Worm (Caenorhabditis elegans) whole organism, early embryonic: Measurements from ENCODE around the gene tag-180.

ENCODE experiments used
- B0310.2 ChIP-seq: sonication (generic microtip); optimal IDR thresholded peaks from 2 replicates; lab custom pipeline; 2016; ENCODE audit warnings: mild to moderate bottlenecking, missing genetic modification characterization, missing compliant biosample characterization
- F13C5.2 ChIP-seq: sonication (generic microtip); optimal IDR thresholded peaks from 2 replicates; lab custom pipeline; 2017; ENCODE audit warnings: mild to moderate bottlenecking, missing genetic modification characterization, inconsistent platforms, missing compliant biosample characterization
- aly-1 ChIP-seq: sonication (generic microtip); optimal IDR thresholded peaks from 2 replicates; lab custom pipeline; 2016; ENCODE audit warnings: missing genetic modification characterization, missing compliant biosample characterization
- ama-1 ChIP-seq: fragments of 150-350 bp; optimal IDR thresholded peaks from 2 replicates; lab custom pipeline; 2014
- ceh-13 ChIP-seq: fragments of 200-800 bp; sonication (Bioruptor generic); optimal IDR thresholded peaks from 2 replicates; lab custom pipeline; 2018; ENCODE audit warnings: mild to moderate bottlenecking, missing genetic modification characterization, missing compliant biosample characterization
- ceh-36 ChIP-seq: sonication (generic microtip); optimal IDR thresholded peaks from 2 replicates; lab custom pipeline; 2016; ENCODE audit warnings: missing genetic modification characterization, inconsistent platforms, missing compliant biosample characterization
- ets-7 ChIP-seq: sonication (generic microtip); optimal IDR thresholded peaks from 2 replicates; lab custom pipeline; 2016; ENCODE audit warnings: missing genotype, missing genetic modification characterization, missing compliant biosample characterization
- flt-1 ChIP-seq: fragments of 200-800 bp; sonication (Bioruptor generic); IDR thresholded peaks from 2 replicates; pipeline ENCODE4 v1.3.6; 2022; ENCODE audit warnings: missing genetic modification characterization, missing compliant biosample characterization
- hmbx-1 ChIP-seq: sonication (generic microtip); optimal IDR thresholded peaks from 2 replicates; lab custom pipeline; 2016; ENCODE audit warnings: mild to moderate bottlenecking, missing genetic modification characterization, missing compliant biosample characterization
- hmg-4 ChIP-seq: fragments of 200-800 bp; sonication (Bioruptor generic); optimal IDR thresholded peaks from 2 replicates; lab custom pipeline; 2018; ENCODE audit warnings: mild to moderate bottlenecking, missing genetic modification characterization, missing compliant biosample characterization
- hnd-1 ChIP-seq: sonication (generic microtip); optimal IDR thresholded peaks from 2 replicates; lab custom pipeline; 2016; ENCODE audit warnings: missing genetic modification characterization, missing compliant biosample characterization
- pes-1 ChIP-seq: fragments of 200-800 bp; sonication (Bioruptor generic); IDR thresholded peaks from 2 replicates; pipeline ENCODE4 v1.3.6; 2022; ENCODE audit warnings: missing genetic modification reagents, missing genetic modification characterization, missing compliant biosample characterization
- scrt-1 ChIP-seq: fragments of 200-800 bp; sonication (Bioruptor generic); IDR thresholded peaks from 2 replicates; pipeline ENCODE4 v1.3.6; 2022; ENCODE audit warnings: missing genetic modification characterization, missing compliant biosample characterization
- sea-1 ChIP-seq: fragments of 200-800 bp; sonication (Bioruptor generic); conservative IDR thresholded peaks from 2 replicates; pipeline ENCODE4 v1.3.6; 2022; ENCODE audit warnings: missing genetic modification characterization, missing compliant biosample characterization
- tbx-11 ChIP-seq: fragments of 200-800 bp; sonication (Bioruptor generic); IDR thresholded peaks from 2 replicates; pipeline ENCODE4 v1.3.6; 2022; ENCODE audit warnings: missing genetic modification characterization, missing compliant biosample characterization
- tbx-37 ChIP-seq: fragments of 200-800 bp; sonication (Bioruptor generic); conservative IDR thresholded peaks from 2 replicates; pipeline ENCODE4 v1.3.6; 2022; ENCODE audit warnings: missing genetic modification reagents, missing genetic modification characterization, missing compliant biosample characterization
- tra-4 ChIP-seq: sonication (generic microtip); optimal IDR thresholded peaks from 2 replicates; lab custom pipeline; 2017; ENCODE audit warnings: missing genetic modification characterization, missing compliant biosample characterization

tag-180 gene

DNA sequence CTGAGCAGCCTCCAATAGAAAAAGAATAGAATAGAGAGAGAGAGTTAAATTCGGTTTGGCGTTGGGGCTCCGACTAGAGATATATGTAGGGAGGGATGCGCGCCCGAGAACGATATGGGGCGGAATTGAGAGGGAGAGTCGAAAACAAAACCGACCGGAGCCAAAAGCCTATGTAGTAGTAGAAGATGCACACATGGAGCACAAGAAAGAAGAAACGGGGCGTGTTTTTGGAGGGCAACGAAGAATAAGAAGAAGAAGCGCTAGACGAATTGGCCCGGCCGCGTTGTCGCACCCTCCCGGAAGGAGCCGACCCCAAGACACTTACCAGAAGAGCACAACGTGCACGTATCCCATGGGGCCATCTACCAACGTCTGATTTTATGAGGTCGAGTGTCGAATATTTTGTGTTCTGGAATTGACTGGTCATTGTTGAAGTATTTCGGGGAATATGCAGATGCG, at the start of gene tag-180:
Gene tag-180 (minus strand): TSS at position 409 of the 459 bp plus-strand sequence.
- TF ChIP-seq ama-1 (lab: Kevin White, UChicago) (no peak), hmg-4 (GFP tag; lab: Kevin White, UChicago) (no peak), tbx-11 (GFP tag; lab: Robert Waterston, UW) (no peak), ets-7 (tag; lab: Kevin White, UChicago) (no peak), B0310.2 (tag; lab: Kevin White, UChicago) (no peak), aly-1 (tag; lab: Kevin White, UChicago) (no peak), tbx-37 (GFP tag; lab: Robert Waterston, UW) (no peak), ceh-13 (GFP tag; lab: Kevin White, UChicago) (no peak), tra-4 (no peak), hmbx-1 (no peak), sea-1 (GFP tag; lab: Robert Waterston, UW) (no peak), ceh-36 (tag; lab: Kevin White, UChicago) (no peak), scrt-1 (GFP tag; lab: Robert Waterston, UW) (no peak), pes-1 (GFP tag; lab: Robert Waterston, UW) (no peak), F13C5.2 (tag; lab: Kevin White, UChicago) (no peak), flt-1 (GFP tag; lab: Robert Waterston, UW) (no peak), hnd-1 (tag; lab: Kevin White, UChicago) (no peak)

DNA sequence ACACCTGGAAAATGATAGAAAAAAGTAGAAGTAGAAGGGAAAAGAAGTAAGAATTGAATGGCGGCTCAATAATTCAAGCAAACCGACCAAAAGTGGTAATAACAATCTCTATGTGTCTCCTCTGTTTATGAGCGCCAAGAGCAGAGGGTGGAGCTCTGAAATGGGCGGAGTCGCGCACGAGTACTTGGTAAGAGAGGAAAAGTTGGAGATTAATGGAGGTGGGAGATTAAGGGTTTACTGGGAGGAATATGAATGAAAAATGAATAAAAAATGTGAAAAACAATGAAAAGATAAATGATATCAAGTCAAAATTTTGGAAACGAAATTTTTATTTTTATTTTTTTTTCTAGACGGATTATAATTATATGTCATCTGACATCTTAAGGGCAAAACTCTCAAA, 48.5 kb upstream of the tag-180 start:
- TF ChIP-seq tbx-37 (GFP tag; lab: Robert Waterston, UW): no peak
- TF ChIP-seq hmbx-1: no peak
- TF ChIP-seq sea-1 (GFP tag; lab: Robert Waterston, UW): no peak
- TF ChIP-seq tra-4: no peak
- no peak for TF ChIP-seq scrt-1 (GFP tag; lab: Robert Waterston, UW)
- no peak for TF ChIP-seq aly-1 (tag; lab: Kevin White, UChicago)
- TF ChIP-seq flt-1 (GFP tag; lab: Robert Waterston, UW): no peak
- TF ChIP-seq pes-1 (GFP tag; lab: Robert Waterston, UW): no peak
- no peak for TF ChIP-seq ceh-13 (GFP tag; lab: Kevin White, UChicago)
- no peak for TF ChIP-seq ets-7 (tag; lab: Kevin White, UChicago)
- TF ChIP-seq ama-1 (lab: Kevin White, UChicago): no peak
- no peak for TF ChIP-seq hnd-1 (tag; lab: Kevin White, UChicago)
- no peak for TF ChIP-seq hmg-4 (GFP tag; lab: Kevin White, UChicago)
- TF ChIP-seq F13C5.2 (tag; lab: Kevin White, UChicago): no peak
- TF ChIP-seq ceh-36 (tag; lab: Kevin White, UChicago): no peak
- no peak for TF ChIP-seq tbx-11 (GFP tag; lab: Robert Waterston, UW)
- TF ChIP-seq B0310.2 (tag; lab: Kevin White, UChicago): no peak

DNA sequence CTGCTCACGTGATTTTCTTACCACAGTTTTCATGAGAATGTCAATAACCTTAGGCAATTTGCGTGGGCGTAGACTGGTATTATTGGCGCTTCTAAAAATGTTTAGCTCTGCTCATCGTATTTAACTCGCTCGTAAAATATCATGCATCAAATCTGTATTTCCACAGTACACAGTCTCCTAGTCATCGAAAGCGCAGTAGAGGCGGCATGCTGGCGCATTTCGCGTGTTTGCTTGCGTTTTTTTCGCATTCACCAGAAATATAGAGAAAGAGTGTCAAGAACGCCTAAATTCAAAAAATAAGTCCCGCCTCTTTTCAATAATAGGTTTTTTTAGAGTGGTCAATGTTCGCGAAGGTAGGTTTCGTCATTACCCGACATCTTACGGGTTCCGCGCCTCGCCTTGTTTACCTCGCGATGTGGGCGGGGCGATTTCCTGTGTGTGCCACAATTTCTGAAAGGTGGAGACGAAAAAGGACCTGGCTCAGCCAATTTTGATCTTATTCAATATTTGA, 47.4 kb upstream of the tag-180 start:
- TF ChIP-seq sea-1 (GFP tag; lab: Robert Waterston, UW): no peak
- TF ChIP-seq tbx-37 (GFP tag; lab: Robert Waterston, UW): no peak
- no peak for TF ChIP-seq ama-1 (lab: Kevin White, UChicago)
- TF ChIP-seq B0310.2 (tag; lab: Kevin White, UChicago): no peak
- TF ChIP-seq hnd-1 (tag; lab: Kevin White, UChicago): no peak
- no peak for TF ChIP-seq F13C5.2 (tag; lab: Kevin White, UChicago)
- no peak for TF ChIP-seq aly-1 (tag; lab: Kevin White, UChicago)
- TF ChIP-seq ceh-36 (tag; lab: Kevin White, UChicago): no peak
- no peak for TF ChIP-seq pes-1 (GFP tag; lab: Robert Waterston, UW)
- TF ChIP-seq hmg-4 (GFP tag; lab: Kevin White, UChicago): no peak
- no peak for TF ChIP-seq hmbx-1
- TF ChIP-seq tra-4: no peak
- TF ChIP-seq flt-1 (GFP tag; lab: Robert Waterston, UW): no peak
- no peak for TF ChIP-seq tbx-11 (GFP tag; lab: Robert Waterston, UW)
- TF ChIP-seq ets-7 (tag; lab: Kevin White, UChicago): no peak
- TF ChIP-seq scrt-1 (GFP tag; lab: Robert Waterston, UW): no peak
- no peak for TF ChIP-seq ceh-13 (GFP tag; lab: Kevin White, UChicago)

DNA sequence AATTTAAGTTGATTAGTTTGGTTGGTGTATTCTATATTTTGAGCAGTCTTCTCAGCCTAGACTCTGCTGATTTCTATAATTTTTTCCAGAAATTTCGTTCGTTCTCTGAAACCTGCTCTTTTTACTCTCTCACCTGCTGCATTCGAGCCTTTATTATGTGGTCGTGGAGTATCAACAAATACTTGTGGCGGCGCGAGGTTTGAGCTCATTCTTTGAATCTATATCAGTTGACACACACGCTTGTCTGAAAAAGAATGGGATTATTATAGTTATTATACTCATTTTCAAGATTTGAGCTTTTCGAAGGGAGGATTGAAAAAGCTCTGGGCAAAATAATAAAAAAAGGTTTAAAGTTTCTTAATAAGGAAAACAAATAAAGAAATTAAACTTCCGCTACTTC, 46.8 kb upstream of the tag-180 start:
- TF ChIP-seq ceh-36 (tag; lab: Kevin White, UChicago) (no peak), ets-7 (tag; lab: Kevin White, UChicago) (no peak), B0310.2 (tag; lab: Kevin White, UChicago) (no peak), aly-1 (tag; lab: Kevin White, UChicago) (no peak), ceh-13 (GFP tag; lab: Kevin White, UChicago) (no peak), hmg-4 (GFP tag; lab: Kevin White, UChicago) (no peak), tra-4 (no peak)

DNA sequence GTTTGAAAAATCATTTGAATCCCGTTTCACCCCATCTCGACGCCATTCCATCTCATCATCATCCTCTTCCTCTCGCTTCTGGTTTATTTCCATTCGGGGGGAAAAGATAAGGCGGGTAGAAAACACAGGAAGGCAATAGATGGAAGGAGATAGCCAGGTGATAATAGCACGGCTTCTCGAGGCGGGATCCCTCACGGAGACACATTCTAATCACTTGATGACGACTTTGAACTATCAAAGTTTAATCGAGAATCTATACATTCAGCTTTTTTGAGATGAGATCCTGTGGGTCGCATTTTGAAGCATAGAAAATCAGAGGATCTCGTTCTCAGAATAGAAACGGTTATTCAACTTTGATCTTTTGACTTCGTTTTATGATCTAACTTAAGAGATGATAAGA, 42.8 kb upstream of the tag-180 start, which contains the start of gene C33B4.2:
Gene C33B4.2 (minus strand): TSS at position 165 of the 400 bp plus-strand sequence.
- TF ChIP-seq tbx-11 (GFP tag; lab: Robert Waterston, UW): no peak
- no peak for TF ChIP-seq scrt-1 (GFP tag; lab: Robert Waterston, UW)
- no peak for TF ChIP-seq tra-4
- no peak for TF ChIP-seq F13C5.2 (tag; lab: Kevin White, UChicago)
- no peak for TF ChIP-seq ama-1 (lab: Kevin White, UChicago)
- no peak for TF ChIP-seq pes-1 (GFP tag; lab: Robert Waterston, UW)
- no peak for TF ChIP-seq ceh-36 (tag; lab: Kevin White, UChicago)
- TF ChIP-seq B0310.2 (tag; lab: Kevin White, UChicago): no peak
- no peak for TF ChIP-seq hmbx-1
- no peak for TF ChIP-seq ceh-13 (GFP tag; lab: Kevin White, UChicago)
- no peak for TF ChIP-seq sea-1 (GFP tag; lab: Robert Waterston, UW)
- TF ChIP-seq tbx-37 (GFP tag; lab: Robert Waterston, UW): no peak
- no peak for TF ChIP-seq hnd-1 (tag; lab: Kevin White, UChicago)
- no peak for TF ChIP-seq hmg-4 (GFP tag; lab: Kevin White, UChicago)
- no peak for TF ChIP-seq ets-7 (tag; lab: Kevin White, UChicago)
- TF ChIP-seq aly-1 (tag; lab: Kevin White, UChicago): no peak

DNA sequence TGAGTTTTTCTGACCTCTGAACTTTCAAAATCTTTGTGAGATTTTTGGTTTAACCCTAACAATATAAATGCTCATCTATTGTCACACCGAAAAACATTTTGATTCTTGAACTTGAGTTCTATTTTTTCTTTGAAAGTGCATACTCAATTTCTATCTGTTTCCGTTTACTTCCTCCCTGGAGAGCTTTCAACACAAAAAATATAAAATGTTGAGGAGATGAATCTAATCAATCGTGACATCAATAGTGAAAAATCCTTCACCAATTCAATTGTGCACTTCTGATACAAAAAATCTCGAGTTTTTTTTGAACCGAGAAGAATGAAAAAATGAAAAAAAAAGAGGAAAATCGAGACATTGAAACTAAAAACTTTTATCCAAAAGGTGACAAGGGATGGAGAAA, 32.5 kb upstream of the tag-180 start:
- TF ChIP-seq tbx-37 (GFP tag; lab: Robert Waterston, UW): no peak
- no peak for TF ChIP-seq ceh-13 (GFP tag; lab: Kevin White, UChicago)
- TF ChIP-seq ama-1 (lab: Kevin White, UChicago): no peak
- no peak for TF ChIP-seq tra-4
- no peak for TF ChIP-seq scrt-1 (GFP tag; lab: Robert Waterston, UW)
- no peak for TF ChIP-seq sea-1 (GFP tag; lab: Robert Waterston, UW)
- no peak for TF ChIP-seq tbx-11 (GFP tag; lab: Robert Waterston, UW)
- TF ChIP-seq hmbx-1: no peak
- TF ChIP-seq pes-1 (GFP tag; lab: Robert Waterston, UW): no peak
- no peak for TF ChIP-seq flt-1 (GFP tag; lab: Robert Waterston, UW)
- TF ChIP-seq hmg-4 (GFP tag; lab: Kevin White, UChicago): no peak
- no peak for TF ChIP-seq ets-7 (tag; lab: Kevin White, UChicago)
- no peak for TF ChIP-seq hnd-1 (tag; lab: Kevin White, UChicago)
- no peak for TF ChIP-seq B0310.2 (tag; lab: Kevin White, UChicago)
- TF ChIP-seq F13C5.2 (tag; lab: Kevin White, UChicago): no peak
- TF ChIP-seq ceh-36 (tag; lab: Kevin White, UChicago): no peak
- no peak for TF ChIP-seq aly-1 (tag; lab: Kevin White, UChicago)
